Fruit fly (Drosophila melanogaster) ovary, adult (tissue): ENCODE results near the gene Parg.
A peak's percentile ranks its signal among the peaks of the same experiment; 100 is the strongest.

ENCODE experiments used
- CG17801 ChIP-seq: fragments of 200-800 bp; optimal IDR thresholded peaks from 2 replicates; lab custom pipeline; 2019; ENCODE audit warnings: missing biosample characterization, mild to moderate bottlenecking, missing genetic modification characterization, moderate library complexity; ENCODE audit not compliant: partially characterized antibody

The Parg gene

dm6 chrX:3671469-3672094, at the start of gene Parg, which contains the start of gene Mnt:
Gene Parg (minus strand): TSS chrX:3671502.
Gene Mnt (plus strand): TSS chrX:3671801.
- no peak for TF ChIP-seq CG17801

DNA sequence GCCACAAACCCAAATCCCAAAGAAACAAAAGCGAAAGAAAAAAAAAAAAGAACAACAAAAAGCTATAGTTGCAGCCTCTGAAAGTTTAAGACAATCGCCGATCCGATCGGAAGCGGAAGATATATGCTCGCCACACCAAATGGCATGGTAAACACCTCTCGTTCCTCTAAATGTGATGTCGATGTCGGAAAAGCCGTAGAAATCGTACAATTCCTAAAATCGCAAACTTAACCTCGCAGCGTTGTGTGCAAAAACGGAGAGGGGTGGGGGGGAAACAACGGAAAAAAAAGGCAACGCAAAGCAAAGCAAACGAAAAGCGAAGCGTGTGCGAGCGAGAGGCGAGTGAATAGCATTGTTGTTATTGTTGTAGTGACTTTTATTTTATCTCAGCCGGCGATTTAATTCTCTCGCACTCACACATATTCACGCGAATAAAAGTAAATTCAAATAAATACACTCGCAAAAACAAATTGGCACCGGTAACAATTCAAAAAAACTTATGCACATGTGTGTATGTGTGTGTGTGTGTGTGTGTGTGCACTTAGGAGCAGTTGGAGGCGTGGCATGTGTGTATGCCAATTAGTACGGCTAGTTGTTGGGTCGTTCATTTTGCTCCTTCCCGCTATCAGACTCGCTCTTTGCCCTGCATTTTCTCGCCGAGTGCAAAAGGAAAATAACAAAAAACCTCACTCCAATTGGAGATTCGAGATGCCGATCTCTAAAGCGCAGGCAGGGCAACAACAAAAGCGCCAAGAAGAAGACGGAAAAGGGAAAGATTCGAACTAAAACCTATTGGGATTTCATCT, 49.1 kb upstream of the Parg start:
- peak; percentile 42 for TF ChIP-seq CG17801

DNA sequence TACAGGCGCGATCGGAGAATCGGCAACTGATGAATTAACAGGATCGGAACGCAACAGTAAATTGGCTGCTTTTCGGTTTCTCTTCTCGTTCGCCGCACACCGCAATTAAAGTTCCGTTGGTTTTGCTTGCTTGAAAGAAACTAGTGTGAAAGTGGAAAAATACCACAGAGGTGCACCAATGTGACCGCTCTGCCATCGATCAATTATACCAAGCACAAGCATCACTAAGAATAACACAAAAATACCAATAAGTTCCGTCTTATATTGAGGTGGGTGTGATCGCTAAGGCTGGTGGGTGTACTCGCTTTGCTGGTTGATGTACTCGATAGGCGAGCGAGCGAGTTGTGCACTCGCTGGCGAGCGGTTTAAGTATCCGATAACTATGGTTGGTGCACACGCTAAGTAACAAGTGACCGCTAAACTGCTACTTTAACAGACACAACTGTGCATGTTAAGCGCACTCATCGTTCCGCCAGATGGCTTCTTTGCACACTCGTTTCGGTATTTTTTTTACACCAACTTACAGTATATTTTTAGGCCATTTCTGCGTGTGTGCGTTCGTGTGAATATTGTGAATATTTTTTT, 48.3 kb upstream of the Parg start, which contains the start of the genes Rala and Tlk:
Gene Rala, minus strand, starts transcription at position 156 of the 585 bp plus-strand sequence.
Gene Tlk, plus strand, starts transcription at position 528 of the 585 bp plus-strand sequence.
- TF ChIP-seq CG17801, result peak; percentile 28

- no peak for TF ChIP-seq CG17801
Observed at dm6 chrX:3718592-3719267, 47.4 kb upstream of the Parg start.

DNA sequence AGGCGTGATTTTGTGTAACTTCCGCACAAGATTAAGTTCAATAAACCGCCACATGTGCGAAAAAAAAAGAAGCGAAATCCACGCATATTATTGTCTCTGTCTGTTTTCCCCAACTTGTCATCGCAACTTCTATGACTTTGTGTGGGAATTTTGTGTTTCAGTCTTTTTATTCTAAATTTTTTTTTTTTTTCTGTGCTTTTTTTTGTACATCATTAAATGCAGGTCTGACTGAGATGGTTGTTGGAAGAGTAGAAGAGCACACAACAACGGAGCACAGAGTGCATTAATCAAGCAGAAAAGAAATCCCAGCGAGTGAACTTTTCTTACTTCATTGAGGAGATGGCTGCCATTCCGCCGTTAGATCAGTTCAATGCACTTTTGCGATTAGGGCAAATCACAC, 44.3 kb upstream of the Parg start:
- TF ChIP-seq CG17801, result no peak

dm6 chrX:3714020-3714419, 42.7 kb upstream of the Parg start:
- TF ChIP-seq CG17801, result no peak

- TF ChIP-seq CG17801, result no peak
Observed at dm6 chrX:3710531-3711084, 39.3 kb upstream of the Parg start.

DNA sequence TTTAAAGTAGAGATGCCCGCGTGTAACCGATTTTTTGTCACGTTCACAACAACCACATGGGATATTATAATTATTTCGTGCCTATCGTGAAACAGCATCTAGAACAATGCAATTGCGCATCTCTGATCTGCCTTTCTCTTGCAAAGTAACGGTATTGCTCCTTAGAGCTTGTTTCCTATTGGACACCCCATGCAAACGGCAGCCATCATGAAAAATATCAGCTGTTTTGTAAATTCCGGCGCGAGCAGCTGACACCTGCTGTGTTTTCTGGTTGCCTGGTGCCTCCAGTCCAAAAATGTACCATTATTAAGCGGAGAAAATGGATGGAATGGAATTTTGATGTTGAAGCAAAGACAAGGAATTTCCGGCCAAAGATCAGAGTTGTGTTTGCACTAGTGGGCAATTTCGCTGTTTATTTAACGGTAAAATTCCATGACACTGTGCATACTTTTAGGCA, 32.9 kb upstream of the Parg start:
- TF ChIP-seq CG17801, result peak; percentile 68

- TF ChIP-seq CG17801, result no peak
Observed at dm6 chrX:3696540-3697206, 25.4 kb upstream of the Parg start.

DNA sequence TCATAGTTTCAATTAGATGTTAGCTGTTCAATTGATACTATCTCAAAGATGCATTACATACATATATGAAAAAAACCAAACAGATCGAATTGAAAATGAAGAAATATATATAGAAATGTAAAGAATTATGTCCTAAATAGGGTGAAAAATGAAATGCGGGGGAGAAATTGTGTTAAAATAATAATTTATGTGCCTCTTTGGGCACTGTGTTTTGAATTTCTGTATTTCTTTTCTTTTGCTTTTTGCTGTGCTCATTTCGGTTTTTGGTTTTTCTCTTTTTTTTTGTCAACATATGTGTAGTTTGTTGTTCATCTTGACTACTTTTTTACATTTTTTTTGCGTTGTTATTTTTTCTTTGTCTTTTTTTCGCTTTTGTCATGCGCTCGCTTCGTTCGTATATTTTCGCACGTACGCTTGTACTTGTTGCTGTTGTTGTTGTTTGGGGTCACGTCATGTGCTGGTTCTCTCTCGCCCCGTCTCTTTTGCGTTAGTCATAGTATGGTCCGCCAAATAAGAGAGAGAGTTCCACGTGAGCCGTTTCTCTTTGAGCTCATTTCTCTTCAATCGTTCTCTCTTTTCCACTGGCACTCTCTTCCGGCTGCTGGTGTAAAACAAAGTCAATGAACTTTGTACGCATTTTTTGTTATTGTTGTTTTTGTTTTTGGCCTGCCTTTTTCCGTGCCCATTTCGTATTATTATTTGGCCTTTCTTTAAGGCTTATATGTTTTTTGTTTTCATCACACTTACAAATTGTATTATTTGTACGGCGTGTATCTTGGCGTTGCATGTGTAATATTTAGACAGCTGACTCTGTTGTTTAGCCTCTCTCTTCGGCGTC, 24.1 kb upstream of the Parg start:
- TF ChIP-seq CG17801, result peak; percentile 98

DNA sequence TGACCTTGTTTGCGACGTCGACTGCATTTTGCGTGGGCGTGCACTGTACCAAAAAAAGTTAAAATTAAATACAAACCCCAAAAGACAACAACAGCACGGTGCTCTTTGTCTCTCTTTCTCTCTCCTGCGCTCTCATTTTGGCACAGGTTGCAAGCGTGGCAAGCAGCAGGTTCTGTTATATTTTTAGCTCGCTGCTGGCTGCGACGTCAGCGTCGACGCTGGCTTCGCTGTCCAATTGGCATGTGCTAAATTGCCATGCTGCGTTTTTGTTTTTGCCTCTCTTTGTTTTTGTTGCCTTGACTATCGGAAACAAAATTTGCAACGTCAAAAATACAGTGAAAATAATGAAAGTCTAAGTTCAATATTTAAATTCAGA, 23.5 kb upstream of the Parg start:
- TF ChIP-seq CG17801, result no peak

DNA sequence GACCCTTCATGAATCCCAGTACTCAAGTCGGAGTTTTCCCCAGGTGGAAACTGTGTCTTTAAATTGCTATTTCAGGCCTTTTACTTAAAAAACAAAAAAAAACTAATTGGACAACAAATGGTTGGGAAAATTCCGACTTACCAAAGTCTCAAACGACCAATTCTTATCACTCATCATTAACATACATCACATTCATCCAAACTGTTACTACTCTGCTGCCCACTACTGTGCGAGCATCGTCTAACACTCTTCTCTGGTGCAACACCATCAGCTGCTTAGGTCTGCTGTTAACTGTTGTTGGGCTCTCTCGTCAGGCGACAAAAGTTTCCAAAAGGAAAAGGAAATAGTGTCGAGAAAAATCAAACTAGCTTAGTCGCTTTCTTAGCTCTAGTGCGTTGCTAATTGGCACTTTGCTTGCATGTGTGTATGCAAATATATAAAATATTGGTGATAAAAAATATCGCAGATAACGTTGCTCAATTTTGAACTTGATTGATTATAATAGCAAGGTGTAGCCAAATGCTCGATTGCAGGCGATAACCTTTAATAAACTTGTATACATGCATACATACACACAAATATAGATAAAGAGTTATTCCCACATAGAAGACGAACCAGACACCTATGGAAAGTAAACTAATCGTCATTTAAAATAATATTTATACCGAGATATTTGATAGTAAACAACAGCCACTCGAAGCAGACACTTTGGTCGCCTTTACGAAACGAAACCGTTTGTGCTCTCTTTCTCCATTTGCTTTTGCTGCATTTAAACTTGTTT, 22.9 kb upstream of the Parg start:
- peak; percentile 52 for TF ChIP-seq CG17801

dm6 chrX:3691623-3692553, 20.6 kb upstream of the Parg start:
- peak; percentile 71 for TF ChIP-seq CG17801
